Worm (Caenorhabditis elegans) whole organism, L2 larva: ENCODE results near the gene Y67H2A.10.

ENCODE experiments used
- F13H6.1 ChIP-seq: sonication (generic microtip); optimal IDR thresholded peaks from 2 replicates; lab custom pipeline; 2016; ENCODE audit warnings: missing genetic modification characterization, missing compliant biosample characterization
- R02D3.7 ChIP-seq: fragments of 150-350 bp; optimal IDR thresholded peaks from 2 replicates; lab custom pipeline; 2014; ENCODE audit warnings: missing biosample characterization, missing genetic modification characterization
- aly-2 ChIP-seq: fragments of 150-350 bp; optimal IDR thresholded peaks from 2 replicates; lab custom pipeline; 2014; ENCODE audit warnings: missing biosample characterization, missing genetic modification characterization
- ama-1 ChIP-seq: fragments of 150-350 bp; optimal IDR thresholded peaks from 2 replicates; lab custom pipeline; 2018; ENCODE audit warnings: inconsistent platforms
- ceh-82 ChIP-seq: fragments of 150-350 bp; optimal IDR thresholded peaks from 2 replicates; lab custom pipeline; 2014; ENCODE audit warnings: missing biosample characterization, missing genetic modification characterization
- elt-1 ChIP-seq: fragments of 150-350 bp; optimal IDR thresholded peaks from 2 replicates; lab custom pipeline; 2014; ENCODE audit warnings: missing biosample characterization, missing genetic modification characterization
- lin-13 ChIP-seq: fragments of 150-350 bp; optimal IDR thresholded peaks from 2 replicates; lab custom pipeline; 2014; ENCODE audit warnings: missing biosample characterization, missing genetic modification reagents, missing genetic modification characterization
- lin-39 ChIP-seq: fragments of 150-350 bp; optimal IDR thresholded peaks from 2 replicates; lab custom pipeline; 2014; ENCODE audit warnings: missing biosample characterization, missing genetic modification reagents, missing genetic modification characterization
- lsy-2 ChIP-seq, 2 experiments: fragments of 150-350 bp in 1 of 2; sonication (generic microtip) in 1 of 2; optimal IDR thresholded peaks; 2 replicates each; lab custom pipeline; 2014 to 2017; ENCODE audit warnings: missing biosample characterization in 2 of 2, missing genetic modification characterization in 2 of 2
- nhr-23 ChIP-seq: fragments of 150-350 bp; optimal IDR thresholded peaks from 2 replicates; lab custom pipeline; 2014; ENCODE audit warnings: missing biosample characterization, missing genetic modification reagents, missing genetic modification characterization
- nhr-25 ChIP-seq: fragments of 150-350 bp; sonication (generic microtip); optimal IDR thresholded peaks from 3 replicates; lab custom pipeline; 2014; ENCODE audit warnings: missing biosample characterization, missing genetic modification characterization
- snpc-4 ChIP-seq: fragments of 150-350 bp; optimal IDR thresholded peaks from 2 replicates; lab custom pipeline; 2014; ENCODE audit warnings: missing biosample characterization, missing genetic modification characterization
- ztf-11 ChIP-seq: sonication (generic microtip); optimal IDR thresholded peaks from 2 replicates; lab custom pipeline; 2017; ENCODE audit warnings: missing biosample characterization, missing genetic modification characterization

- TF ChIP-seq F13H6.1 (no peak), ama-1 (lab: Kevin White, UChicago) (no peak), nhr-25 (no peak), ztf-11 (tag; lab: Kevin White, UChicago) (no peak), lin-39 (no peak), lin-13 (GFP tag; lab: Kevin White, UChicago) (no peak), nhr-23 (tag; lab: Kevin White, UChicago) (no peak), lsy-2 (tag; optimal IDR thresholded peaks at IDR 0.05; lab: Kevin White, UChicago) (no peak), ceh-82 (no peak), elt-1 (tag; lab: Kevin White, UChicago) (no peak), snpc-4 (no peak), R02D3.7 (no peak), aly-2 (tag; lab: Kevin White, UChicago) (no peak)
Measured at ce11 chrIV:13315344-13315743, 26.0 kb upstream of the Y67H2A.10 start, which contains the start of gene fat-1.
